Fruit fly (Drosophila melanogaster) whole organism, embryonic: ENCODE results near the gene Atu.

ENCODE experiments used
- Atf-2 ChIP-seq: fragments of 200-800 bp; sonication (Bioruptor generic); optimal IDR thresholded peaks from 2 replicates; lab custom pipeline; 2016; ENCODE audit warnings: missing biosample characterization, missing genetic modification characterization
- Atf3 ChIP-seq: fragments of 200-800 bp; sonication (Bioruptor generic); optimal IDR thresholded peaks from 3 replicates; lab custom pipeline; 2016; ENCODE audit warnings: missing biosample characterization, missing genetic modification characterization
- Atf6 ChIP-seq: fragments of 200-800 bp; sonication (Bioruptor generic); IDR thresholded peaks from 2 replicates; pipeline ENCODE4 v1.3.6; 2022; ENCODE audit warnings: missing biosample characterization, missing genetic modification characterization
- CG10267 ChIP-seq: fragments of 200-800 bp; sonication (Bioruptor generic); optimal IDR thresholded peaks from 2 replicates; lab custom pipeline; 2018; ENCODE audit warnings: missing biosample characterization, mild to moderate bottlenecking, missing genetic modification characterization, moderate library complexity
- CG10959 ChIP-seq: fragments of 200-800 bp; sonication (Bioruptor generic); IDR thresholded peaks from 2 replicates; pipeline ENCODE4 v1.3.6; 2022; ENCODE audit warnings: missing biosample characterization, missing genetic modification characterization
- CG12104 ChIP-seq: fragments of 200-800 bp; sonication (Bioruptor generic); optimal IDR thresholded peaks from 3 replicates; lab custom pipeline; 2016; ENCODE audit warnings: missing biosample characterization, missing genetic modification characterization
- CG12155 ChIP-seq: fragments of 200-800 bp; sonication (Bioruptor generic); optimal IDR thresholded peaks from 3 replicates; lab custom pipeline; 2016; ENCODE audit warnings: missing biosample characterization, missing genetic modification characterization
- CG13123 ChIP-seq: fragments of 200-800 bp; sonication (Bioruptor generic); optimal IDR thresholded peaks from 2 replicates; lab custom pipeline; 2016; ENCODE audit warnings: missing biosample characterization, missing genetic modification characterization
- CG13296 ChIP-seq: fragments of 200-800 bp; sonication (Bioruptor generic); optimal IDR thresholded peaks from 3 replicates; lab custom pipeline; 2018; ENCODE audit warnings: missing biosample characterization, mild to moderate bottlenecking, missing genetic modification characterization
- CG1647 ChIP-seq: fragments of 200-800 bp; sonication (Bioruptor generic); optimal IDR thresholded peaks from 3 replicates; lab custom pipeline; 2016; ENCODE audit warnings: missing biosample characterization, missing genetic modification characterization
- CG16813 ChIP-seq: fragments of 200-800 bp; sonication (Bioruptor generic); IDR thresholded peaks from 3 replicates; pipeline ENCODE4 v1.3.6; 2022; ENCODE audit warnings: missing biosample characterization, missing genetic modification characterization; ENCODE audit not compliant: partially characterized antibody
- CG17385 ChIP-seq: fragments of 200-800 bp; sonication (Bioruptor generic); optimal IDR thresholded peaks from 3 replicates; lab custom pipeline; 2018; ENCODE audit warnings: missing biosample characterization, mild to moderate bottlenecking, missing genetic modification characterization
- CG18599 ChIP-seq: fragments of 200-800 bp; sonication (Bioruptor generic); optimal IDR thresholded peaks from 3 replicates; lab custom pipeline; 2017; ENCODE audit warnings: missing biosample characterization, missing genetic modification characterization, mild to moderate bottlenecking, moderate library complexity, missing genetic modification reagents
- CG2120 ChIP-seq: fragments of 200-800 bp; sonication (Bioruptor generic); optimal IDR thresholded peaks from 3 replicates; lab custom pipeline; 2016; ENCODE audit warnings: missing biosample characterization, missing genetic modification characterization
- CG2129 ChIP-seq: fragments of 200-800 bp; sonication (Bioruptor generic); IDR thresholded peaks from 2 replicates; pipeline ENCODE4 v1.3.6; 2022; ENCODE audit warnings: missing biosample characterization, missing genetic modification characterization; ENCODE audit not compliant: partially characterized antibody
- CG32767 ChIP-seq: fragments of 200-800 bp; sonication (Bioruptor generic); IDR thresholded peaks from 2 replicates; pipeline ENCODE4 v1.3.6; 2022; ENCODE audit warnings: missing biosample characterization, missing genetic modification characterization
- CG3847 ChIP-seq: fragments of 200-800 bp; sonication (Bioruptor generic); IDR thresholded peaks from 2 replicates; pipeline ENCODE4 v1.3.6; 2022; ENCODE audit warnings: missing biosample characterization, missing genetic modification characterization
- CG7271 ChIP-seq: fragments of 200-800 bp; sonication (Bioruptor generic); optimal IDR thresholded peaks from 2 replicates; lab custom pipeline; 2018; ENCODE audit warnings: missing biosample characterization, mild to moderate bottlenecking, missing genetic modification characterization, moderate library complexity
- D19B ChIP-seq: fragments of 200-800 bp; sonication (Bioruptor generic); optimal IDR thresholded peaks from 2 replicates; lab custom pipeline; 2017; ENCODE audit warnings: missing biosample characterization, mild to moderate bottlenecking, missing genetic modification characterization
- Ets97D ChIP-seq: fragments of 200-800 bp; sonication (Bioruptor generic); optimal IDR thresholded peaks from 3 replicates; lab custom pipeline; 2016; ENCODE audit warnings: missing biosample characterization, missing genetic modification characterization
- Fer1 ChIP-seq: fragments of 200-800 bp; sonication (Bioruptor generic); optimal IDR thresholded peaks from 2 replicates; lab custom pipeline; 2017; ENCODE audit warnings: missing biosample characterization, mild to moderate bottlenecking, missing genetic modification characterization
- Fer3 ChIP-seq: fragments of 200-800 bp; sonication (Bioruptor generic); optimal IDR thresholded peaks from 2 replicates; lab custom pipeline; 2018; ENCODE audit warnings: missing biosample characterization, mild to moderate bottlenecking, missing genetic modification characterization, moderate library complexity
- Kr ChIP-seq: fragments of 200-800 bp; sonication (Bioruptor generic); optimal IDR thresholded peaks from 2 replicates; lab custom pipeline; 2017; ENCODE audit warnings: missing biosample characterization, mild to moderate bottlenecking, missing genetic modification characterization
- Myb ChIP-seq: fragments of 200-800 bp; sonication (Bioruptor generic); optimal IDR thresholded peaks from 2 replicates; lab custom pipeline; 2016; ENCODE audit warnings: missing biosample characterization, missing genetic modification characterization
- Neu2 ChIP-seq: fragments of 200-800 bp; sonication (Bioruptor generic); optimal IDR thresholded peaks from 3 replicates; lab custom pipeline; 2016; ENCODE audit warnings: missing biosample characterization, missing genetic modification characterization, borderline replicate concordance
- Rfx ChIP-seq: fragments of 200-800 bp; sonication (Bioruptor generic); IDR thresholded peaks from 2 replicates; pipeline ENCODE4 v1.3.6; 2022; ENCODE audit warnings: missing biosample characterization, missing genetic modification characterization
- Sry-β ChIP-seq: fragments of 200-800 bp; sonication (Bioruptor generic); optimal IDR thresholded peaks from 2 replicates; lab custom pipeline; 2018; ENCODE audit warnings: missing biosample characterization, mild to moderate bottlenecking, missing genetic modification characterization, moderate library complexity
- YL-1 ChIP-seq: fragments of 200-800 bp; sonication (Bioruptor generic); optimal IDR thresholded peaks from 3 replicates; lab custom pipeline; 2017; ENCODE audit warnings: missing biosample characterization, mild to moderate bottlenecking, missing genetic modification characterization
- ash1 ChIP-seq: fragments of 200-800 bp; sonication (Bioruptor generic); optimal IDR thresholded peaks from 2 replicates; lab custom pipeline; 2018; ENCODE audit warnings: missing biosample characterization, mild to moderate bottlenecking, missing genetic modification characterization
- disco-r ChIP-seq: fragments of 200-800 bp; sonication (Bioruptor generic); optimal IDR thresholded peaks from 2 replicates; lab custom pipeline; 2016; ENCODE audit warnings: missing biosample characterization, missing genetic modification characterization
- dm ChIP-seq: fragments of 200-800 bp; sonication (Bioruptor generic); optimal IDR thresholded peaks from 3 replicates; lab custom pipeline; 2016; ENCODE audit warnings: missing biosample characterization, missing genetic modification characterization
- gcm ChIP-seq: fragments of 200-800 bp; sonication (Bioruptor generic); optimal IDR thresholded peaks from 2 replicates; lab custom pipeline; 2019; ENCODE audit warnings: missing biosample characterization, mild to moderate bottlenecking, missing genetic modification characterization, moderate library complexity
- grau ChIP-seq: fragments of 200-800 bp; optimal IDR thresholded peaks from 3 replicates; lab custom pipeline; 2019; ENCODE audit warnings: missing biosample characterization, mild to moderate bottlenecking, missing genetic modification characterization, moderate library complexity
- insv ChIP-seq, 2 experiments: fragments of 200-800 bp; sonication (Bioruptor generic); optimal IDR thresholded peaks; 3 replicates each; lab custom pipeline; 2016 to 2018; ENCODE audit warnings: missing biosample characterization in 2 of 2, missing genetic modification characterization in 2 of 2
- jing ChIP-seq: fragments of 200-800 bp; sonication (Bioruptor generic); optimal IDR thresholded peaks from 2 replicates; lab custom pipeline; 2018; ENCODE audit warnings: missing biosample characterization, mild to moderate bottlenecking, missing genetic modification characterization
- kni ChIP-seq: fragments of 200-800 bp; sonication (Bioruptor generic); optimal IDR thresholded peaks from 3 replicates; lab custom pipeline; 2017; ENCODE audit warnings: mild to moderate bottlenecking, missing biosample characterization, missing genetic modification reagents, missing genetic modification characterization
- lilli ChIP-seq: fragments of 200-800 bp; sonication (Bioruptor generic); optimal IDR thresholded peaks from 3 replicates; lab custom pipeline; 2016; ENCODE audit warnings: missing biosample characterization, missing genetic modification characterization
- pita ChIP-seq: fragments of 200-800 bp; sonication (Bioruptor generic); optimal IDR thresholded peaks from 2 replicates; lab custom pipeline; 2017; ENCODE audit warnings: missing biosample characterization, mild to moderate bottlenecking, missing genetic modification characterization
- psq ChIP-seq: fragments of 200-800 bp; sonication (Bioruptor generic); optimal IDR thresholded peaks from 2 replicates; lab custom pipeline; 2017; ENCODE audit warnings: missing biosample characterization, missing genetic modification characterization
- ranshi ChIP-seq: fragments of 200-800 bp; sonication (Bioruptor generic); IDR thresholded peaks from 2 replicates; pipeline ENCODE4 v1.3.6; 2022; ENCODE audit warnings: missing biosample characterization, missing genetic modification characterization
- salm ChIP-seq: fragments of 200-800 bp; sonication (Bioruptor generic); optimal IDR thresholded peaks from 2 replicates; lab custom pipeline; 2018; ENCODE audit warnings: missing biosample characterization, mild to moderate bottlenecking, missing genetic modification characterization
- sc ChIP-seq, 3 experiments: fragments of >200 bp in 2 of 3; fragments of 200-800 bp in 1 of 3; sonication (Bioruptor generic) in 1 of 3; optimal IDR thresholded peaks; 2 replicates in 2 of 3; 3 replicates in 1 of 3; lab custom pipeline; 2017; ENCODE audit warnings: mild to moderate bottlenecking in 1 of 3, missing biosample characterization in 1 of 3, missing genetic modification characterization in 1 of 3, missing genetic modification reagents in 1 of 3
- scrt ChIP-seq: fragments of 200-800 bp; sonication (Bioruptor generic); optimal IDR thresholded peaks from 2 replicates; lab custom pipeline; 2018; ENCODE audit warnings: missing biosample characterization, mild to moderate bottlenecking, missing genetic modification characterization, moderate library complexity
- sim ChIP-seq: fragments of 200-800 bp; sonication (Bioruptor generic); IDR thresholded peaks from 2 replicates; pipeline ENCODE4 v1.3.6; 2022; ENCODE audit warnings: missing biosample characterization, missing genetic modification characterization
- slou ChIP-seq: fragments of 200-800 bp; sonication (Bioruptor generic); optimal IDR thresholded peaks from 3 replicates; lab custom pipeline; 2016; ENCODE audit warnings: missing biosample characterization, missing genetic modification characterization
- sna ChIP-seq: fragments of 200-800 bp; sonication (Bioruptor generic); IDR thresholded peaks from 2 replicates; pipeline ENCODE4 v1.3.6; 2022; ENCODE audit warnings: missing biosample characterization, missing genetic modification characterization; ENCODE audit not compliant: partially characterized antibody
- sqz ChIP-seq: fragments of 200-800 bp; sonication (Bioruptor generic); optimal IDR thresholded peaks from 3 replicates; lab custom pipeline; 2018; ENCODE audit warnings: missing biosample characterization, mild to moderate bottlenecking, missing genetic modification characterization
- trh ChIP-seq: fragments of 200-800 bp; sonication (Bioruptor generic); optimal IDR thresholded peaks from 2 replicates; lab custom pipeline; 2016; ENCODE audit warnings: missing biosample characterization, missing genetic modification characterization
- zfh2 ChIP-seq: fragments of 200-800 bp; sonication (Bioruptor generic); optimal IDR thresholded peaks from 2 replicates; lab custom pipeline; 2016; ENCODE audit warnings: missing biosample characterization, missing genetic modification characterization

Atu gene

dm6 chr3R:5622985-5623630 is 9.9 kb downstream of the Atu start (continued):
- TF ChIP-seq psq (peak; percentile 66), grau (peak; percentile 49), CG10959 (no peak), D19B (GFP tag; lab: Kevin White, UChicago) (no peak), zfh2 (GFP tag; lab: Kevin White, UChicago) (no peak), sqz (peak; percentile 99), ash1 (GFP tag; lab: Kevin White, UChicago) (peak; percentile 86), CG32767 (no peak), kni (GFP tag; lab: Kevin White, UChicago) (peak; percentile 96), Atf6 (no peak), Fer3 (peak; percentile 81), sna (GFP tag; lab: Robert Waterston, UW) (no peak), CG16813 (GFP tag; lab: Robert Waterston, UW) (no peak), CG18599 (peak; percentile 85), slou (peak; percentile 55), CG2129 (GFP tag; lab: Robert Waterston, UW) (no peak), salm (tag; lab: Kevin White, UChicago) (peak; percentile 54), CG1647 (peak; percentile 74), lilli (GFP tag; lab: Kevin White, UChicago) (peak; percentile 55), trh (GFP tag; lab: Kevin White, UChicago) (peak; percentile 37), ranshi (GFP tag; lab: Robert Waterston, UW) (no peak), insv (GFP tag; optimal IDR thresholded peaks at IDR 0.05; lab: Kevin White, UChicago) (peak in 1 of 2 experiments; percentile 82), Sry-β (GFP tag; lab: Kevin White, UChicago) (peak; percentile 65), Atf-2 (peak; percentile 46), CG12155 (peak; percentile 36), CG3847 (no peak), CG7271 (tag; lab: Kevin White, UChicago) (peak; percentile 78), gcm (GFP tag; lab: Kevin White, UChicago) (peak; percentile 79), Ets97D (GFP tag; lab: Kevin White, UChicago) (peak; percentile 63), jing (GFP tag; lab: Kevin White, UChicago) (no peak), Atf3 (peak; percentile 64), disco-r (GFP tag; lab: Kevin White, UChicago) (peak; percentile 48), Myb (GFP tag; lab: Kevin White, UChicago) (peak; percentile 19), pita (GFP tag; lab: Kevin White, UChicago) (no peak), sim (GFP tag; lab: Robert Waterston, UW) (no peak), scrt (GFP tag; lab: Kevin White, UChicago) (peak; percentile 90), Rfx (GFP tag; lab: Robert Waterston, UW) (no peak), CG17385 (peak; percentile 71), CG13123 (GFP tag; lab: Kevin White, UChicago) (peak; percentile 87), CG2120 (peak; percentile 74), YL-1 (GFP tag; lab: Kevin White, UChicago) (peak; percentile 77), Kr (GFP tag; lab: Kevin White, UChicago) (peak; percentile 77), dm (peak; percentile 50), CG10267 (tag; lab: Kevin White, UChicago) (peak; percentile 97), Neu2 (GFP tag; lab: Kevin White, UChicago) (no peak), sc (optimal IDR thresholded peaks at IDR 0.05; lab: Kevin White, UChicago) (no peak), sc (GFP tag; optimal IDR thresholded peaks at IDR 0.05; lab: Kevin White, UChicago) (peak; percentile 76), Fer1 (GFP tag; lab: Kevin White, UChicago) (peak; percentile 81), CG12104 (GFP tag; lab: Kevin White, UChicago) (peak; percentile 34), CG13296 (GFP tag; lab: Kevin White, UChicago) (peak; percentile 84)
